Fruit fly (Drosophila melanogaster): ENCODE measurements around the gene dyl.

DNA sequence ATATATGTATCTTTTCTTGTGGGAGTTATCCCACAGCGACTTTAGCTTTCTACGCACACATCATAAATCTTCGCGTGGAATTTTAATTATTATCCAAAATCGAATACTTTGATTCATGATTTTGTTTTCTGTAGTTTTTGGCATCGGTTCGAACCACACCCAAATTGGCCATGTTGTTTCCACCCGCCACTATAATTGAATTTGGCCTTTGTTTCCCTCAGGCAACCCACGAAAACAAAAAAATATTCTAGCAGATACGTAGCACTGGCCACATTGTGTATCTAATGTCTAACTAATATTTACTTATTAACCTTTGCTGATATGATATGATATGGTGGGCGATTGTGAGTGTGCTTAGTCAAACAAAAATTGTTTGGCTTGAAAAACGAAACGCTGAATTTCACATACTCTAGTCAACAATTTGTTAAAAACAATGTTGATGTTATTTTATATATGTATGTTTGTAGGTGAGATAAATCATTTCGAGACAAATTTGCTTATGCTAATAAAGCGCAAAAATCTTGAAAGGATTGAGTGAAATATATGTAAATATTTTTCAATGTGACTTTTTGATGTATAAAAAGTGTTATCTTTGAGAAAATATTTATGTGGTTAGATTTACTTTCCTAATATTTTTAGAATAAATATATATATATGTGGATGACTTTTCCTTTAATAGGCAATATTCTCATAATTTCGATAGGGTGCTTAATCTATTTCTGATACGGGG is 47.5 kb upstream of the dyl start:
- TF ChIP-seq Dll (optimal IDR thresholded peaks at IDR 0.05): no peak
- TF ChIP-seq EcR (GFP tag; optimal IDR thresholded peaks at IDR 0.05): no peak
- no peak for TF ChIP-seq usp (GFP tag; optimal IDR thresholded peaks at IDR 0.05)
- no peak for TF ChIP-seq psq (optimal IDR thresholded peaks at IDR 0.05)
- no peak for TF ChIP-seq pan (optimal IDR thresholded peaks at IDR 0.05)
- no peak for TF ChIP-seq CG8478 (optimal IDR thresholded peaks at IDR 0.05)

Data from whole organism.